Fruit fly (Drosophila melanogaster): ENCODE data around the gene CG7443.
A peak's percentile ranks its signal among the peaks of the same experiment; 100 is the strongest.

CG7443 gene

DNA sequence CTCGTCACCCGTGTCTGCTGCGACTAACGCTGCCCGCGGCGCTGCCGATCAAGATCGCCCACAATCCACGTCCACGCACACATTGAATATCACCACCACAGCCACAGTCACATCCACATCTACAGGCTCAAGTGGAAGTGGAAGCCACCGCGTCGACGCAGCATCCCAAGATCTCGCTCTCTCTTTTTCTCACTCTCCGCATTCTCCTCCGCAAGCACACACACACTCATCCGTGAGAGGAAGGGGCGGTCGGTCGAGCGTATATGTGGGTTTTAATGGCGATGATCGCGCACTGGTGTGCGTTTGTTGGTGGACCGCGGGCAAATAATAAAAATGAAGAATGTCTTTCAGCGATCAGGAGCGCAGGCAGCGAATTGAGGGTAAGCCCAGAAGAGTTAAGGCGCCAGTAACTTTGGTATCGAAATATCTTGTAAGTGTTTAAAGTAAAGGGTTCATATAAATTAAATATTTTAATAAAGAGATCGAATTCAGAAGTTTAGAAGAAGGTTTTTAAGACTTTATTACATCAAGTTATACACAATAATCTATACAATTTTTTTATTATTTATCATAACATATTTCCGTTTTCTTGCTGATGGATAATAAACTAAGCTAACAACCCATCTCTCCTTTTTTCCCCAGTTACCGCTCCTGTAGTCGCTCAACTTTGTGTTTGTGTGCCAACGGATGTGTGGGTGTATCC, 9.8 kb downstream of the CG7443 start, which contains the start of gene Poxm (continued):
- TF ChIP-seq NFAT (GFP tag; IDR thresholded peaks at IDR 0.05) (peak; percentile 65), NC2α (GFP tag; optimal IDR thresholded peaks at IDR 0.05) (no peak), CG7745 (tag; optimal IDR thresholded peaks at IDR 0.05) (no peak), cg (GFP tag; optimal IDR thresholded peaks at IDR 0.05) (peak; percentile 99), C15 (GFP tag; IDR thresholded peaks at IDR 0.05) (no peak), grau (tag; optimal IDR thresholded peaks at IDR 0.05) (peak; percentile 93), CG6689 (GFP tag; IDR thresholded peaks at IDR 0.05) (peak; percentile 94), zfh1 (GFP tag; IDR thresholded peaks at IDR 0.05) (peak; percentile 67; the same call in 2 of the 3 replicates), HLHmδ (GFP tag; optimal IDR thresholded peaks at IDR 0.05) (no peak), NK7.1 (GFP tag; optimal IDR thresholded peaks at IDR 0.05) (no peak), CG3995 (GFP tag; optimal IDR thresholded peaks at IDR 0.05) (no peak), CG6791 (GFP tag; IDR thresholded peaks at IDR 0.05; ENCODE audit: partially characterized antibody) (no peak), CG42726 (GFP tag; IDR thresholded peaks at IDR 0.05; ENCODE audit: partially characterized antibody) (no peak), CG10979 (tag; optimal IDR thresholded peaks at IDR 0.05) (peak; percentile 96), CG12769 (tag; optimal IDR thresholded peaks at IDR 0.05) (peak; percentile 4), Xbp1 (GFP tag; optimal IDR thresholded peaks at IDR 0.05) (peak; percentile 92), Nf-YA (GFP tag; IDR thresholded peaks at IDR 0.05) (peak; percentile 21; the same call in 1 of the 2 replicates), Eip74EF (GFP tag; optimal IDR thresholded peaks at IDR 0.05) (peak in 1 of 2 experiments; percentile 89), Atf3 (GFP tag; optimal IDR thresholded peaks at IDR 0.05) (peak; percentile 27), da (GFP tag; optimal IDR thresholded peaks at IDR 0.05) (no peak), CTCF (GFP tag; optimal IDR thresholded peaks at IDR 0.05) (peak; percentile 1), ERR (GFP tag; optimal IDR thresholded peaks at IDR 0.05) (no peak), Fer1 (GFP tag; optimal IDR thresholded peaks at IDR 0.05) (no peak), yki (optimal IDR thresholded peaks at IDR 0.05) (peak; percentile 49), hbn (GFP tag; IDR thresholded peaks at IDR 0.05; ENCODE audit: partially characterized antibody) (no peak), CG17385 (GFP tag; optimal IDR thresholded peaks at IDR 0.05) (peak; percentile 82), HmgD (GFP tag; optimal IDR thresholded peaks at IDR 0.05) (peak; percentile 6), chif (GFP tag; optimal IDR thresholded peaks at IDR 0.05) (peak; percentile 37 to 75), GATAe (GFP tag; conservative IDR thresholded peaks at IDR 0.05) (no peak), toy (GFP tag; IDR thresholded peaks at IDR 0.05) (no peak), eyg (GFP tag; optimal IDR thresholded peaks at IDR 0.05) (peak; percentile 14), Hmr (GFP tag; optimal IDR thresholded peaks at IDR 0.05) (peak; percentile 82), jing (GFP tag; optimal IDR thresholded peaks at IDR 0.05) (peak; percentile 58), sisA (GFP tag; IDR thresholded peaks at IDR 0.05) (peak; percentile 93), CG1832 (GFP tag; optimal IDR thresholded peaks at IDR 0.05) (peak; percentile 34), br (optimal IDR thresholded peaks at IDR 0.05) (no peak), nerfin-2 (GFP tag; IDR thresholded peaks at IDR 0.05; ENCODE audit: partially characterized antibody) (no peak), CG8924 (tag; optimal IDR thresholded peaks at IDR 0.05) (peak; percentile 94), CG17328 (GFP tag; IDR thresholded peaks at IDR 0.05) (peak; percentile 74), insv (GFP tag; optimal IDR thresholded peaks at IDR 0.05) (peak in 1 of 2 experiments; percentile 19), cato (GFP tag; optimal IDR thresholded peaks at IDR 0.05; ENCODE audit: borderline replicate concordance) (peak; percentile 89), lab (GFP tag; optimal IDR thresholded peaks at IDR 0.05) (peak; percentile 77), gce (GFP tag; IDR thresholded peaks at IDR 0.05) (peak; percentile 72; the same call in 2 of the 3 replicates), h (optimal IDR thresholded peaks at IDR 0.05) (no peak), Pdp1 (GFP tag; optimal IDR thresholded peaks at IDR 0.05) (peak; percentile 76 to 77), CG13287 (GFP tag; IDR thresholded peaks at IDR 0.05; ENCODE audit: partially characterized antibody) (no peak), ATbp (GFP tag; optimal IDR thresholded peaks at IDR 0.05) (peak; percentile 81), CG12659 (GFP tag; optimal IDR thresholded peaks at IDR 0.05) (peak; percentile 92), gcm2 (GFP tag; optimal IDR thresholded peaks at IDR 0.05) (peak; percentile 61), CG11398 (GFP tag; optimal IDR thresholded peaks at IDR 0.05) (no peak)
